Fruit fly (Drosophila melanogaster) whole organism, embryonic: Measurements from ENCODE around the gene Coa8.
A peak's percentile ranks its signal among the peaks of the same experiment; 100 is the strongest.

ENCODE experiments used
- Adf1 ChIP-seq: fragments of 200-800 bp; sonication (Bioruptor generic); IDR thresholded peaks from 2 replicates; pipeline ENCODE4 v1.3.6; 2022; ENCODE audit warnings: missing biosample characterization, missing genetic modification characterization
- Aef1 ChIP-seq: fragments of 200-800 bp; sonication (Bioruptor generic); IDR thresholded peaks from 3 replicates; pipeline ENCODE4 v1.3.6; 2022; ENCODE audit warnings: missing biosample characterization, missing genetic modification characterization
- B-H2 ChIP-seq: fragments of 200-800 bp; sonication (Bioruptor generic); optimal IDR thresholded peaks from 2 replicates; lab custom pipeline; 2018; ENCODE audit warnings: missing biosample characterization, mild to moderate bottlenecking, missing genetic modification characterization
- BEAF-32 ChIP-seq: fragments of 200-800 bp; sonication (Bioruptor generic); optimal IDR thresholded peaks from 3 replicates; lab custom pipeline; 2017; ENCODE audit warnings: missing biosample characterization, missing genetic modification characterization, mild to moderate bottlenecking, moderate library complexity, missing genetic modification reagents
- CG11085 ChIP-seq: fragments of 200-800 bp; sonication (Bioruptor generic); IDR thresholded peaks from 2 replicates; pipeline ENCODE4 v1.3.6; 2022; ENCODE audit warnings: missing biosample characterization, missing genetic modification characterization
- CG11093 ChIP-seq: fragments of 200-800 bp; sonication (Bioruptor generic); IDR thresholded peaks from 3 replicates; pipeline ENCODE4 v1.3.6; 2022; ENCODE audit warnings: missing biosample characterization, missing genetic modification characterization
- CG11398 ChIP-seq: fragments of 200-800 bp; sonication (Bioruptor generic); optimal IDR thresholded peaks from 2 replicates; lab custom pipeline; 2016; ENCODE audit warnings: missing biosample characterization, missing genetic modification characterization
- CG11504 ChIP-seq: fragments of 200-800 bp; sonication (Bioruptor generic); optimal IDR thresholded peaks from 3 replicates; lab custom pipeline; 2019; ENCODE audit warnings: missing biosample characterization, mild to moderate bottlenecking, missing genetic modification characterization, moderate library complexity
- CG12391 ChIP-seq: fragments of 200-800 bp; sonication (Bioruptor generic); optimal IDR thresholded peaks from 3 replicates; lab custom pipeline; 2018; ENCODE audit warnings: missing biosample characterization, mild to moderate bottlenecking, missing genetic modification characterization, moderate library complexity
- CG12659 ChIP-seq: fragments of 200-800 bp; sonication (Bioruptor generic); optimal IDR thresholded peaks from 3 replicates; lab custom pipeline; 2017; ENCODE audit warnings: mild to moderate bottlenecking, missing biosample characterization, missing genetic modification reagents, missing genetic modification characterization
- CG13296 ChIP-seq: fragments of 200-800 bp; sonication (Bioruptor generic); optimal IDR thresholded peaks from 3 replicates; lab custom pipeline; 2018; ENCODE audit warnings: missing biosample characterization, mild to moderate bottlenecking, missing genetic modification characterization
- CG15269 ChIP-seq: fragments of 200-800 bp; sonication (Bioruptor generic); optimal IDR thresholded peaks from 2 replicates; lab custom pipeline; 2018; ENCODE audit warnings: missing biosample characterization, mild to moderate bottlenecking, missing genetic modification characterization, moderate library complexity
- CG17385 ChIP-seq: fragments of 200-800 bp; sonication (Bioruptor generic); optimal IDR thresholded peaks from 3 replicates; lab custom pipeline; 2018; ENCODE audit warnings: missing biosample characterization, mild to moderate bottlenecking, missing genetic modification characterization
- CG17612 ChIP-seq: fragments of 200-800 bp; sonication (Bioruptor generic); IDR thresholded peaks from 2 replicates; pipeline ENCODE4 v1.3.6; 2022; ENCODE audit warnings: missing biosample characterization, missing genetic modification characterization
- CG32532 ChIP-seq: fragments of 200-800 bp; sonication (Bioruptor generic); IDR thresholded peaks from 2 replicates; pipeline ENCODE4 v1.3.6; 2022; ENCODE audit warnings: missing biosample characterization, missing genetic modification characterization
- CG32767 ChIP-seq: fragments of 200-800 bp; sonication (Bioruptor generic); IDR thresholded peaks from 2 replicates; pipeline ENCODE4 v1.3.6; 2022; ENCODE audit warnings: missing biosample characterization, missing genetic modification characterization
- CG3995 ChIP-seq: fragments of 200-800 bp; sonication (Bioruptor generic); optimal IDR thresholded peaks from 3 replicates; lab custom pipeline; 2016; ENCODE audit warnings: missing biosample characterization, missing genetic modification characterization
- CG4360 ChIP-seq: fragments of 200-800 bp; sonication (Bioruptor generic); IDR thresholded peaks from 2 replicates; pipeline ENCODE4 v1.3.6; 2022; ENCODE audit warnings: missing biosample characterization, missing genetic modification characterization
- CG7745 ChIP-seq: fragments of 200-800 bp; sonication (Bioruptor generic); optimal IDR thresholded peaks from 2 replicates; lab custom pipeline; 2018; ENCODE audit warnings: missing biosample characterization, mild to moderate bottlenecking, missing genetic modification characterization, moderate library complexity
- CG7786 ChIP-seq: fragments of 200-800 bp; sonication (Bioruptor generic); optimal IDR thresholded peaks from 2 replicates; lab custom pipeline; 2016; ENCODE audit warnings: missing biosample characterization, missing genetic modification characterization
- CG7963 ChIP-seq: fragments of 200-800 bp; sonication (Bioruptor generic); IDR thresholded peaks from 3 replicates; pipeline ENCODE4 v1.3.6; 2022; ENCODE audit warnings: missing biosample characterization, missing genetic modification characterization; ENCODE audit not compliant: partially characterized antibody
- CG8089 ChIP-seq: fragments of 200-800 bp; sonication (Bioruptor generic); optimal IDR thresholded peaks from 3 replicates; lab custom pipeline; 2016; ENCODE audit warnings: missing biosample characterization, missing genetic modification characterization
- CG8924 ChIP-seq: fragments of 200-800 bp; optimal IDR thresholded peaks from 3 replicates; lab custom pipeline; 2019; ENCODE audit warnings: missing biosample characterization, mild to moderate bottlenecking, missing genetic modification characterization, moderate library complexity
- CTCF ChIP-seq: fragments of 200-800 bp; sonication (Bioruptor generic); optimal IDR thresholded peaks from 2 replicates; lab custom pipeline; 2017; ENCODE audit warnings: missing biosample characterization, mild to moderate bottlenecking, missing genetic modification characterization, moderate library complexity
- Chrac-16 ChIP-seq: fragments of 200-800 bp; sonication (Bioruptor generic); optimal IDR thresholded peaks from 3 replicates; lab custom pipeline; 2016; ENCODE audit warnings: missing biosample characterization, missing genetic modification characterization
- CoRest ChIP-seq: fragments of 200-800 bp; sonication (Bioruptor generic); optimal IDR thresholded peaks from 3 replicates; lab custom pipeline; 2018; ENCODE audit warnings: missing biosample characterization, mild to moderate bottlenecking, missing genetic modification characterization, moderate library complexity
- Dek ChIP-seq: fragments of 200-800 bp; sonication (Bioruptor generic); optimal IDR thresholded peaks from 3 replicates; lab custom pipeline; 2019; ENCODE audit warnings: missing biosample characterization, mild to moderate bottlenecking, missing genetic modification characterization, moderate library complexity
- Dll ChIP-seq: fragments of 200-800 bp; sonication (Bioruptor generic); IDR thresholded peaks from 4 replicates; pipeline ENCODE4 v1.3.6; 2022; ENCODE audit warnings: missing biosample characterization, missing genetic modification characterization; ENCODE audit not compliant: partially characterized antibody
- Ets65A ChIP-seq: fragments of 200-800 bp; sonication (Bioruptor generic); peaks from one replicate; lab custom pipeline; 2016; ENCODE audit warnings: missing biosample characterization, missing genetic modification characterization
- Kr ChIP-seq: fragments of 200-800 bp; sonication (Bioruptor generic); optimal IDR thresholded peaks from 2 replicates; lab custom pipeline; 2017; ENCODE audit warnings: missing biosample characterization, mild to moderate bottlenecking, missing genetic modification characterization
- Myb ChIP-seq: fragments of 200-800 bp; sonication (Bioruptor generic); optimal IDR thresholded peaks from 2 replicates; lab custom pipeline; 2016; ENCODE audit warnings: missing biosample characterization, missing genetic modification characterization
- Oaz ChIP-seq: fragments of 200-800 bp; sonication (Bioruptor generic); IDR thresholded peaks from 2 replicates; pipeline ENCODE4 v1.3.6; 2022; ENCODE audit warnings: missing biosample characterization, missing genetic modification characterization
- Optix ChIP-seq: fragments of 200-800 bp; sonication (Bioruptor generic); IDR thresholded peaks from 3 replicates; pipeline ENCODE4 v1.3.6; 2022; ENCODE audit warnings: missing biosample characterization, missing genetic modification characterization
- Taf1 ChIP-seq: fragments of 200-800 bp; sonication (Bioruptor generic); IDR thresholded peaks from 2 replicates; pipeline ENCODE4 v1.3.6; 2022; ENCODE audit warnings: missing biosample characterization, missing genetic modification characterization
- ara ChIP-seq: fragments of 200-800 bp; sonication (Bioruptor generic); IDR thresholded peaks from 2 replicates; pipeline ENCODE4 v1.3.6; 2022; ENCODE audit warnings: missing biosample characterization, missing genetic modification characterization
- btn ChIP-seq: fragments of 200-800 bp; sonication (Bioruptor generic); optimal IDR thresholded peaks from 2 replicates; lab custom pipeline; 2016; ENCODE audit warnings: missing biosample characterization, missing genetic modification characterization
- cg ChIP-seq: fragments of 200-800 bp; sonication (Bioruptor generic); optimal IDR thresholded peaks from 3 replicates; lab custom pipeline; 2019; ENCODE audit warnings: missing biosample characterization, mild to moderate bottlenecking, missing genetic modification characterization, moderate library complexity
- dan ChIP-seq: fragments of 200-800 bp; sonication (Bioruptor generic); IDR thresholded peaks from 2 replicates; pipeline ENCODE4 v1.3.6; 2022; ENCODE audit warnings: missing biosample characterization, missing genetic modification characterization
- danr ChIP-seq: fragments of 200-800 bp; sonication (Bioruptor generic); IDR thresholded peaks from 2 replicates; pipeline ENCODE4 v1.3.6; 2022; ENCODE audit warnings: missing biosample characterization, missing genetic modification characterization
- dm ChIP-seq: fragments of 200-800 bp; sonication (Bioruptor generic); optimal IDR thresholded peaks from 3 replicates; lab custom pipeline; 2016; ENCODE audit warnings: missing biosample characterization, missing genetic modification characterization
- dmrt99B ChIP-seq: fragments of 200-800 bp; sonication (Bioruptor generic); optimal IDR thresholded peaks from 2 replicates; lab custom pipeline; 2018; ENCODE audit warnings: missing biosample characterization, mild to moderate bottlenecking, missing genetic modification characterization, moderate library complexity
- fd3F ChIP-seq: fragments of 200-800 bp; sonication (Bioruptor generic); optimal IDR thresholded peaks from 2 replicates; lab custom pipeline; 2018; ENCODE audit warnings: missing biosample characterization, mild to moderate bottlenecking, missing genetic modification characterization, moderate library complexity
- gfzf ChIP-seq: fragments of 200-800 bp; sonication (Bioruptor generic); optimal IDR thresholded peaks from 2 replicates; lab custom pipeline; 2016; ENCODE audit warnings: missing biosample characterization, mild to moderate bottlenecking, missing genetic modification characterization, moderate library complexity
- ham ChIP-seq: fragments of 200-800 bp; sonication (Bioruptor generic); IDR thresholded peaks from 2 replicates; pipeline ENCODE4 v1.3.6; 2022; ENCODE audit warnings: missing biosample characterization, missing genetic modification characterization
- hkb ChIP-seq, 2 experiments: fragments of 200-800 bp in 1 of 2; fragments of >200 bp in 1 of 2; sonication (Bioruptor generic) in 1 of 2; IDR thresholded peaks in 1 of 2; optimal IDR thresholded peaks in 1 of 2; 2 replicates each; pipeline versions ENCODE4 v1.3.6 to Lab custom; 2017 to 2022; ENCODE audit warnings: missing biosample characterization in 1 of 2, missing genetic modification characterization in 1 of 2
- knrl ChIP-seq: fragments of 200-800 bp; sonication (Bioruptor generic); IDR thresholded peaks from 3 replicates; pipeline ENCODE4 v1.3.6; 2022; ENCODE audit warnings: missing biosample characterization, missing genetic modification characterization; ENCODE audit not compliant: partially characterized antibody
- nau ChIP-seq: fragments of 200-800 bp; sonication (Bioruptor generic); optimal IDR thresholded peaks from 3 replicates; lab custom pipeline; 2017; ENCODE audit warnings: missing biosample characterization, mild to moderate bottlenecking, missing genetic modification characterization, missing genetic modification reagents
- rib ChIP-seq: fragments of 200-800 bp; sonication (Bioruptor generic); IDR thresholded peaks from 2 replicates; pipeline ENCODE4 v1.3.6; 2022; ENCODE audit warnings: missing biosample characterization, missing genetic modification characterization
- sisA ChIP-seq: fragments of 200-800 bp; sonication (Bioruptor generic); IDR thresholded peaks from 2 replicates; pipeline ENCODE4 v1.3.6; 2022; ENCODE audit warnings: missing biosample characterization, missing genetic modification characterization
- wek ChIP-seq: fragments of 200-800 bp; sonication (Bioruptor generic); optimal IDR thresholded peaks from 3 replicates; lab custom pipeline; 2018; ENCODE audit warnings: missing biosample characterization, mild to moderate bottlenecking, missing genetic modification characterization, moderate library complexity
- wor ChIP-seq: fragments of 200-800 bp; sonication (Bioruptor generic); IDR thresholded peaks from 2 replicates; pipeline ENCODE4 v1.3.6; 2022; ENCODE audit warnings: missing biosample characterization, missing genetic modification characterization

Gene Coa8

DNA sequence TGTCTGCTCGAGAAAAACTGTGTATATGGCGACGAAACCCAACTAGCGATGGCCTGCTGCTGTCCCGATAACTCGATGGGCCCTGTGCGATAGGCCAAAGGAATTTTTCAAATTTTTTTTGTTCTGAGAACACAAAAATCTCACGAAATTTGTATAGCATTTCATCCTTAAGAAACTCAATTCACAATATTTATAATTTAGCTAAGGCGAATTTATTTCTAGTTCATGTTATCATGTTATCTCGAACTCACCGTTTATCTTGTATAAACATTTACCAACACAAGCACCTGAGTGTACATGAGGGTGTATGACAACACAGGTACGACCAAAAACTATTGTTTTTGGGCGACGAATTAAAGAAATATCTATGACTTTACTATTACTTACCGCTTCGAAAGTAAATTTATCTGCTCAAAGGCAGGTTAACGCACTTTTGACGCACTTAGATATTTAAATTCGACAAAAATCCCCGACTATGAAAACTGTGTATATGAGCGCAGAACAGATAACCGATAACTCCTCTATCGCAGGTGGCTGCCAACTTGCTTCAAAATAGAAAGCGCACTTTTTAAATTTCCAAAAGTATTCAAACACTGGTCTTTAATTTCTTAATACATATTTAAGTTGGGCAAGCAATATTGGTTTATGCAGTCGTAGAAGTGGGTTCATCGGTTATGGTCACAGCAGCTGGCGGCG lies 20.2 kb downstream of the Coa8 start, which contains the start of gene arm (continued):
- TF ChIP-seq CG11085 (GFP tag; lab: Robert Waterston, UW) (no peak), CG11093 (GFP tag; lab: Robert Waterston, UW) (no peak), Chrac-16 (GFP tag; lab: Kevin White, UChicago) (no peak), Ets65A (GFP tag; lab: Kevin White, UChicago) (peak; percentile 53), ham (GFP tag; lab: Robert Waterston, UW) (no peak), Dek (tag; lab: Kevin White, UChicago) (no peak), Aef1 (no peak), BEAF-32 (peak; percentile 56), CG7963 (GFP tag; lab: Robert Waterston, UW) (0 out of 3 replicates have a peak, but pooled peaks have one; percentile 35), CG8924 (tag; lab: Kevin White, UChicago) (no peak), CoRest (peak; percentile 4), CG17612 (no peak), wor (GFP tag; lab: Robert Waterston, UW) (no peak), CTCF (GFP tag; lab: Kevin White, UChicago) (no peak), nau (GFP tag; lab: Kevin White, UChicago) (no peak), Adf1 (GFP tag; lab: Robert Waterston, UW) (no peak), dmrt99B (tag; lab: Kevin White, UChicago) (no peak), CG3995 (GFP tag; lab: Kevin White, UChicago) (no peak), Optix (GFP tag; lab: Robert Waterston, UW) (no peak), CG32767 (GFP tag; lab: Robert Waterston, UW) (0 out of 2 replicates have a peak, but pooled peaks have one; percentile 9), gfzf (peak; percentile 16), dan (GFP tag; lab: Robert Waterston, UW) (no peak), Taf1 (GFP tag; lab: Robert Waterston, UW) (no peak), knrl (0 out of 3 replicates have a peak, but pooled peaks have one; percentile 11), rib (no peak), CG4360 (GFP tag; lab: Robert Waterston, UW) (no peak), CG15269 (tag; lab: Kevin White, UChicago) (no peak), hkb (optimal IDR thresholded peaks at IDR 0.05; lab: Kevin White, UChicago) (no peak), hkb (GFP tag; IDR thresholded peaks at IDR 0.05; lab: Robert Waterston, UW) (no peak), Kr (GFP tag; lab: Kevin White, UChicago) (no peak), CG12391 (tag; lab: Kevin White, UChicago) (no peak), cg (GFP tag; lab: Kevin White, UChicago) (no peak), CG7745 (tag; lab: Kevin White, UChicago) (no peak), btn (GFP tag; lab: Kevin White, UChicago) (no peak), CG7786 (GFP tag; lab: Kevin White, UChicago) (no peak), fd3F (GFP tag; lab: Kevin White, UChicago) (no peak), CG32532 (GFP tag; lab: Robert Waterston, UW) (no peak), sisA (GFP tag; lab: Robert Waterston, UW) (no peak), B-H2 (GFP tag; lab: Kevin White, UChicago) (no peak), CG8089 (no peak), danr (GFP tag; lab: Robert Waterston, UW) (no peak), CG13296 (GFP tag; lab: Kevin White, UChicago) (no peak), Oaz (no peak), CG17385 (GFP tag; lab: Kevin White, UChicago) (no peak), CG11398 (GFP tag; lab: Kevin White, UChicago) (no peak), CG11504 (tag; lab: Kevin White, UChicago) (no peak), Myb (no peak), wek (GFP tag; lab: Kevin White, UChicago) (no peak), ara (GFP tag; lab: Robert Waterston, UW) (no peak), CG12659 (GFP tag; lab: Kevin White, UChicago) (peak; percentile 6), dm (no peak), Dll (GFP tag; lab: Robert Waterston, UW) (0 out of 4 replicates have a peak, but pooled peaks have one; percentile 35)
